Worm (Caenorhabditis elegans) whole organism, L4 larva: ENCODE measurements around the gene spo-11.

Source experiments
- D1046.2 ChIP-seq: fragments of 200-800 bp; sonication (Bioruptor generic); IDR thresholded peaks from 2 replicates; pipeline ENCODE4 v1.3.6; 2022; ENCODE audit warnings: missing genetic modification characterization, missing compliant biosample characterization
- F10B5.3 ChIP-seq: sonication (generic microtip); optimal IDR thresholded peaks from 2 replicates; lab custom pipeline; 2016; ENCODE audit warnings: mild to moderate bottlenecking, missing genetic modification characterization, missing compliant biosample characterization
- F37D6.2 ChIP-seq: sonication (generic microtip); optimal IDR thresholded peaks from 2 replicates; lab custom pipeline; 2016; ENCODE audit warnings: mild to moderate bottlenecking, missing genetic modification characterization, missing compliant biosample characterization
- T20F7.1 ChIP-seq: fragments of 200-800 bp; sonication (Bioruptor generic); optimal IDR thresholded peaks from 2 replicates; lab custom pipeline; 2018; ENCODE audit warnings: mild to moderate bottlenecking, missing genetic modification characterization, missing compliant biosample characterization
- T26A8.4 ChIP-seq: fragments of 200-800 bp; sonication (Bioruptor generic); IDR thresholded peaks from 2 replicates; pipeline ENCODE4 v1.3.6; 2022; ENCODE audit warnings: missing genetic modification characterization, missing compliant biosample characterization
- Y5F2A.4 ChIP-seq: fragments of 200-800 bp; sonication (Bioruptor generic); optimal IDR thresholded peaks from 2 replicates; lab custom pipeline; 2018; ENCODE audit warnings: mild to moderate bottlenecking, missing genetic modification characterization, missing compliant biosample characterization
- ZK337.2 ChIP-seq: fragments of 200-800 bp; sonication (Bioruptor generic); IDR thresholded peaks from 2 replicates; pipeline ENCODE4 v1.3.6; 2022; ENCODE audit warnings: missing genetic modification reagents, missing genetic modification characterization, missing compliant biosample characterization
- aha-1 ChIP-seq: fragments of 150-350 bp; peaks from one replicate; lab custom pipeline; 2014; ENCODE audit warnings: missing biosample characterization, missing genetic modification characterization
- aly-2 ChIP-seq: sonication (generic microtip); optimal IDR thresholded peaks from 2 replicates; lab custom pipeline; 2018; ENCODE audit warnings: missing biosample characterization, missing genetic modification characterization
- arid-1 ChIP-seq: fragments of 200-800 bp; sonication (Bioruptor generic); conservative IDR thresholded peaks from 2 replicates; pipeline ENCODE4 v1.3.6; 2022; ENCODE audit warnings: missing genetic modification reagents, missing genetic modification characterization, missing compliant biosample characterization
- ceh-20 ChIP-seq: fragments of 200-800 bp; sonication (Bioruptor generic); IDR thresholded peaks from 2 replicates; pipeline ENCODE4 v1.3.6; 2022; ENCODE audit warnings: missing genetic modification reagents, missing genetic modification characterization, missing compliant biosample characterization
- ceh-32 ChIP-seq: sonication (generic microtip); optimal IDR thresholded peaks from 2 replicates; lab custom pipeline; 2016; ENCODE audit warnings: mild to moderate bottlenecking, missing genetic modification characterization, missing compliant biosample characterization; ENCODE audit not compliant: poor library complexity
- ceh-62 ChIP-seq: sonication (generic microtip); optimal IDR thresholded peaks from 2 replicates; lab custom pipeline; 2017; ENCODE audit warnings: missing biosample characterization, missing genetic modification characterization
- ceh-82 ChIP-seq: sonication (generic microtip); optimal IDR thresholded peaks from 2 replicates; lab custom pipeline; 2017; ENCODE audit warnings: missing biosample characterization, missing genetic modification characterization
- ces-1 ChIP-seq: fragments of 150-350 bp; sonication (generic microtip); optimal IDR thresholded peaks from 4 replicates; lab custom pipeline; 2014; ENCODE audit warnings: missing biosample characterization, missing genetic modification reagents, missing genetic modification characterization
- cey-2 ChIP-seq: sonication (generic microtip); optimal IDR thresholded peaks from 3 replicates; lab custom pipeline; 2017; ENCODE audit warnings: missing genetic modification characterization, mild to moderate bottlenecking, missing compliant biosample characterization, antibody characterized with exemption, borderline replicate concordance; ENCODE audit not compliant: insufficient read depth
- daf-19 ChIP-seq: fragments of 200-800 bp; sonication (Bioruptor generic); conservative IDR thresholded peaks from 2 replicates; pipeline ENCODE4 v1.3.6; 2022; ENCODE audit warnings: missing genetic modification characterization, missing compliant biosample characterization
- dmd-6 ChIP-seq: fragments of 200-800 bp; sonication (Bioruptor generic); IDR thresholded peaks from 2 replicates; pipeline ENCODE4 v1.3.6; 2022; ENCODE audit warnings: missing genetic modification reagents, missing genetic modification characterization, missing compliant biosample characterization
- egl-43 ChIP-seq: fragments of 200-800 bp; sonication (Bioruptor generic); IDR thresholded peaks from 2 replicates; pipeline ENCODE4 v1.3.6; 2022; ENCODE audit warnings: missing genetic modification reagents, missing genetic modification characterization, missing compliant biosample characterization
- fkh-10 ChIP-seq: fragments of 150-350 bp; optimal IDR thresholded peaks from 2 replicates; lab custom pipeline; 2014; ENCODE audit warnings: missing biosample characterization, missing genetic modification reagents, missing genetic modification characterization
- gei-8 ChIP-seq: fragments of 200-800 bp; sonication (Bioruptor generic); optimal IDR thresholded peaks from 2 replicates; lab custom pipeline; 2018; ENCODE audit warnings: mild to moderate bottlenecking, missing genetic modification characterization, missing compliant biosample characterization
- hlh-30 ChIP-seq: sonication (generic microtip); optimal IDR thresholded peaks from 2 replicates; lab custom pipeline; 2017; ENCODE audit warnings: antibody characterized with exemption, mild to moderate bottlenecking, missing genetic modification characterization, missing compliant biosample characterization; ENCODE audit not compliant: insufficient read depth
- hmg-1.1 ChIP-seq: fragments of 200-800 bp; sonication (Bioruptor generic); IDR thresholded peaks from 2 replicates; pipeline ENCODE4 v1.3.6; 2022; ENCODE audit warnings: missing genetic modification reagents, missing genetic modification characterization, missing compliant biosample characterization
- lin-29 ChIP-seq: fragments of 200-800 bp; sonication (Bioruptor generic); IDR thresholded peaks from 2 replicates; pipeline ENCODE4 v1.3.6; 2022; ENCODE audit warnings: missing genetic modification reagents, missing genetic modification characterization, missing compliant biosample characterization
- lin-39 ChIP-seq: fragments of 150-350 bp; optimal IDR thresholded peaks from 2 replicates; lab custom pipeline; 2014; ENCODE audit warnings: missing biosample characterization, missing genetic modification reagents, missing genetic modification characterization
- lir-3 ChIP-seq: sonication (generic microtip); optimal IDR thresholded peaks from 2 replicates; lab custom pipeline; 2016; ENCODE audit warnings: mild to moderate bottlenecking, missing genetic modification characterization, missing compliant biosample characterization
- lsy-2 ChIP-seq, 2 experiments: fragments of 150-350 bp in 1 of 2; sonication (generic microtip) in 1 of 2; optimal IDR thresholded peaks; 2 replicates each; lab custom pipeline; 2014 to 2017; ENCODE audit warnings: missing biosample characterization in 2 of 2, missing genetic modification characterization in 2 of 2
- madf-5 ChIP-seq, 2 experiments: fragments of 200-800 bp; sonication (Bioruptor generic); IDR thresholded peaks; 2 replicates each; pipeline ENCODE4 v1.3.6; 2022; ENCODE audit warnings: missing compliant biosample characterization in 2 of 2, missing genetic modification characterization in 2 of 2
- mdl-1 ChIP-seq, 2 experiments: fragments of 150-350 bp in 1 of 2; sonication (generic microtip) in 1 of 2; optimal IDR thresholded peaks; 2 replicates each; lab custom pipeline; 2014 to 2017; ENCODE audit warnings: missing biosample characterization in 2 of 2, missing genetic modification characterization in 2 of 2
- mdt-29 ChIP-seq: fragments of 200-800 bp; sonication (Bioruptor generic); IDR thresholded peaks from 2 replicates; pipeline ENCODE4 v1.3.6; 2022; ENCODE audit warnings: missing genetic modification reagents, missing genetic modification characterization, missing compliant biosample characterization
- mxl-2 ChIP-seq: fragments of 200-800 bp; sonication (Bioruptor generic); conservative IDR thresholded peaks from 2 replicates; pipeline ENCODE4 v1.3.6; 2022; ENCODE audit warnings: missing genetic modification reagents, missing genetic modification characterization, missing compliant biosample characterization
- nhr-10 ChIP-seq: fragments of 150-350 bp; optimal IDR thresholded peaks from 2 replicates; lab custom pipeline; 2014; ENCODE audit warnings: missing biosample characterization, missing genetic modification characterization
- nhr-237 ChIP-seq: sonication (generic microtip); optimal IDR thresholded peaks from 2 replicates; lab custom pipeline; 2017; ENCODE audit warnings: missing biosample characterization, missing genetic modification characterization
- nhr-25 ChIP-seq: sonication (generic microtip); optimal IDR thresholded peaks from 2 replicates; lab custom pipeline; 2017; ENCODE audit warnings: missing genetic modification characterization, mild to moderate bottlenecking, missing compliant biosample characterization, antibody characterized with exemption, moderate library complexity, borderline replicate concordance; ENCODE audit not compliant: insufficient read depth
- nhr-41 ChIP-seq: fragments of 200-800 bp; sonication (Bioruptor generic); IDR thresholded peaks from 2 replicates; pipeline ENCODE4 v1.3.6; 2022; ENCODE audit warnings: missing genetic modification reagents, missing genetic modification characterization, missing compliant biosample characterization
- nhr-48 ChIP-seq: sonication (generic microtip); optimal IDR thresholded peaks from 2 replicates; lab custom pipeline; 2016; ENCODE audit warnings: mild to moderate bottlenecking, missing genetic modification characterization, missing compliant biosample characterization
- nhr-6 ChIP-seq: fragments of 150-350 bp; optimal IDR thresholded peaks from 2 replicates; lab custom pipeline; 2014; ENCODE audit warnings: missing biosample characterization, missing genetic modification characterization
- nhr-76 ChIP-seq: fragments of 150-350 bp; optimal IDR thresholded peaks from 2 replicates; lab custom pipeline; 2014; ENCODE audit warnings: missing biosample characterization, missing genetic modification characterization
- nhr-77 ChIP-seq: fragments of 150-350 bp; optimal IDR thresholded peaks from 2 replicates; lab custom pipeline; 2014; ENCODE audit warnings: missing biosample characterization, missing genetic modification characterization
- php-3 ChIP-seq: fragments of 200-800 bp; sonication (Bioruptor generic); IDR thresholded peaks from 2 replicates; pipeline ENCODE4 v1.3.6; 2022; ENCODE audit warnings: missing genetic modification reagents, missing genetic modification characterization, missing compliant biosample characterization
- saeg-2 ChIP-seq: fragments of 200-800 bp; sonication (Bioruptor generic); IDR thresholded peaks from 2 replicates; pipeline ENCODE4 v1.3.6; 2022; ENCODE audit warnings: missing genetic modification reagents, missing genetic modification characterization, missing compliant biosample characterization
- skn-1 ChIP-seq: fragments of 150-350 bp; optimal IDR thresholded peaks from 2 replicates; lab custom pipeline; 2014; ENCODE audit warnings: missing biosample characterization, missing genetic modification characterization
- snpc-4 ChIP-seq: fragments of 150-350 bp; optimal IDR thresholded peaks from 2 replicates; lab custom pipeline; 2014; ENCODE audit warnings: missing biosample characterization, missing genetic modification characterization
- spr-3 ChIP-seq: fragments of 200-800 bp; sonication (Bioruptor generic); optimal IDR thresholded peaks from 2 replicates; lab custom pipeline; 2018; ENCODE audit warnings: mild to moderate bottlenecking, missing genetic modification characterization, missing compliant biosample characterization
- unc-62 ChIP-seq, 3 experiments: fragments of 150-350 bp in 1 of 3; sonication (generic microtip); optimal IDR thresholded peaks in 2 of 3; peaks in 1 of 3; 1 replicate in 1 of 3; 2 replicates in 2 of 3; lab custom pipeline; 2014 to 2017; ENCODE audit warnings: missing biosample characterization in 3 of 3, missing genetic modification characterization in 3 of 3, missing genetic modification reagents in 3 of 3, missing genotype in 1 of 3
- vab-7 ChIP-seq: fragments of 200-800 bp; sonication (Bioruptor generic); IDR thresholded peaks from 2 replicates; pipeline ENCODE4 v1.3.6; 2022; ENCODE audit warnings: missing genetic modification reagents, missing genetic modification characterization, missing compliant biosample characterization
- zag-1 ChIP-seq: fragments of 150-350 bp; optimal IDR thresholded peaks from 2 replicates; lab custom pipeline; 2014; ENCODE audit warnings: missing biosample characterization, missing genetic modification characterization
- zfp-2 ChIP-seq: sonication (generic microtip); optimal IDR thresholded peaks from 2 replicates; lab custom pipeline; 2016; ENCODE audit warnings: mild to moderate bottlenecking, missing genetic modification characterization, missing compliant biosample characterization
- zfp-3 ChIP-seq: fragments of 200-800 bp; sonication (Bioruptor generic); conservative IDR thresholded peaks from 2 replicates; pipeline ENCODE4 v1.3.6; 2022; ENCODE audit warnings: missing genetic modification reagents, missing genetic modification characterization, missing compliant biosample characterization
- ztf-7 ChIP-seq: fragments of 150-350 bp; optimal IDR thresholded peaks from 2 replicates; lab custom pipeline; 2014; ENCODE audit warnings: missing biosample characterization, missing genetic modification characterization

The spo-11 gene

DNA sequence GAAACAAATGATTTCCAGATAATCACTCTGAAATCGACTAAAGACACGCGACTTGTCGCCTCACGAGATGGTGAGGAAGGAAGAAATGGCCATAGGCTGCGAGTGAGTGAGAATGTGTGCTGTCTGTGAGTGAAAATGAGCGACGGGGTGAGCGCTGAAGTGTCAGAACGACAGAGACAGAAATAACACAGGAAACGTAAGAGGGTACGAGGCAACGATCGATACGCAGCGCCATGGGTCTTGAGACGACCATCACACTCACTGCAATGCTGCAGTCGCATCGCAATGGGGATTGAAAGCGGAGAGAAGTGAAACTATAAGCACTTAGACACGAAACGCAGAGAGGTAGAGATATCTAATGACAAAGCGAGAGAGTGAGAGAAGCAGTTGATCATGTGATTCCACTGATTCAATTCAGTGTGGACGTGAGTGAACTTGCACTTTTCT is 41.9 kb downstream of the spo-11 start (continued):
- TF ChIP-seq daf-19 (GFP tag; lab: Robert Waterston, UW) (peak; percentile 82; the same call in 1 of the 2 replicates), dmd-6 (GFP tag; lab: Robert Waterston, UW) (peak; percentile 84), ceh-20 (peak; percentile 89), nhr-6 (tag; lab: Kevin White, UChicago) (peak; percentile 93), nhr-76 (tag; lab: Kevin White, UChicago) (no peak), fkh-10 (GFP tag; lab: Kevin White, UChicago) (peak; percentile 87), ceh-32 (tag; lab: Kevin White, UChicago) (peak; percentile 68), lsy-2 (tag; optimal IDR thresholded peaks at IDR 0.05; lab: Kevin White, UChicago) (peak; percentile 86 to 93), hlh-30 (tag; lab: Kevin White, UChicago) (peak; percentile 99), mxl-2 (no peak), vab-7 (GFP tag; lab: Robert Waterston, UW) (peak; percentile 71; the same call in 1 of the 2 replicates), aha-1 (tag; lab: Kevin White, UChicago) (peak; percentile 99), ztf-7 (tag; lab: Kevin White, UChicago) (peak; percentile 82), snpc-4 (tag; lab: Kevin White, UChicago) (no peak), aly-2 (no peak), zfp-2 (tag; lab: Kevin White, UChicago) (peak; percentile 63), zag-1 (tag; lab: Kevin White, UChicago) (peak; percentile 74), arid-1 (GFP tag; lab: Robert Waterston, UW) (peak; percentile 53), lir-3 (peak; percentile 30), ces-1 (GFP tag; lab: Kevin White, UChicago) (peak; percentile 81), nhr-25 (tag; lab: Kevin White, UChicago) (peak; percentile 92), mdl-1 (tag; optimal IDR thresholded peaks at IDR 0.05; lab: Kevin White, UChicago) (peak; percentile 40 to 92), ceh-82 (tag; lab: Kevin White, UChicago) (no peak), php-3 (GFP tag; lab: Robert Waterston, UW) (0 out of 2 replicates have a peak, but pooled peaks have one; percentile 26), zfp-3 (GFP tag; lab: Robert Waterston, UW) (0 out of 2 replicates have a peak, but pooled peaks have one; percentile 23), unc-62 (GFP tag; optimal IDR thresholded peaks at IDR 0.05 in 1 of 2; lab: Kevin White, UChicago) (peak; percentile 21 to 100), unc-62 (tag; optimal IDR thresholded peaks at IDR 0.05; lab: Kevin White, UChicago) (no peak), lin-39 (tag; lab: Kevin White, UChicago) (no peak), cey-2 (tag; lab: Kevin White, UChicago) (no peak), T26A8.4 (GFP tag; lab: Robert Waterston, UW) (peak; percentile 89), madf-5 (GFP tag; IDR thresholded peaks at IDR 0.05; lab: Robert Waterston, UW) (no peak), nhr-48 (tag; lab: Kevin White, UChicago) (peak; percentile 91), saeg-2 (no peak), skn-1 (tag; lab: Kevin White, UChicago) (peak; percentile 66), gei-8 (GFP tag; lab: Kevin White, UChicago) (peak; percentile 83), F10B5.3 (tag; lab: Kevin White, UChicago) (no peak), ZK337.2 (GFP tag; lab: Robert Waterston, UW) (no peak), spr-3 (GFP tag; lab: Kevin White, UChicago) (peak; percentile 80), D1046.2 (no peak), F37D6.2 (tag; lab: Kevin White, UChicago) (peak; percentile 85), mdt-29 (GFP tag; lab: Robert Waterston, UW) (peak; percentile 76; the same call in 1 of the 2 replicates), Y5F2A.4 (no peak), nhr-41 (no peak), nhr-237 (peak; percentile 38), egl-43 (GFP tag; lab: Robert Waterston, UW) (peak; percentile 91), nhr-10 (tag; lab: Kevin White, UChicago) (peak; percentile 54), ceh-62 (no peak), T20F7.1 (peak; percentile 81), lin-29 (0 out of 2 replicates have a peak, but pooled peaks have one; percentile 59), nhr-77 (peak; percentile 63), hmg-1.1 (GFP tag; lab: Robert Waterston, UW) (peak; percentile 93)
